Fruit fly (Drosophila melanogaster): ENCODE data around the gene Rh7.

Rh7 gene

DNA sequence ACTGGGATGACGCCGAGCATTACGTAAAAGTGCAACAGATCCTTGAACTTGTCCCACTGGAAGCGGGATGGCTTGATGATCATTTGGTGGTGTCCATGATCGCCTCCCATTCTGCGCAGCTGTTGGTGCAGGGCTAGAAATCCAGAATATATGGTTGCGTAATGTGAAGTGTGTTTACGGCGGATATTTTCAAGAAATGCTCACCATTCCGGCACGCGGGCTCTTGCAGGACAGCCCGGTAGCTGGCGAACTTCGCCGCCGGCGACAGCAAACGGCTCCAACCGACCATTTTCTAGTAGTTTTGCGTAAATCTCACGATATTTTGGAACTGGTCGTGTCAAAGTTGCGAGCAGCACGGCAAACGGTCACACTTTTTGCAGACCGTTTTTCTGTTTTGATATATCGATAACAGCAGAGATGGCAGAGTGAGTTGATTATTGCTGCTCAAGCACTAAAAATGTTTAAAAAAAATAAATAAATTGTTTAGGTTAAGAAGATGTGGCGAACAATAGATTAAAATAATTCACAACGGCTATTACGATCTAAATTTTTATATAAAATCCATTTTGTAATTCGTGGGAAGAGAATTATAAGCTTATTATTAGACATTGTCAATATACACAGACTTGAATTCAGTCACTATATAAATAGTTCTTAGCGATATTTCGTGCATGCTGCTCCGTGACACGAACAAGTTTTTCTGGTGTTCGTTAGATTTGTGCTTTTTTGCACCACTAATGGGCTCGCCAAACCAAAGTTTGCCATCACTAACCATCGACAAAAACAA, 37.0 kb downstream of the Rh7 start, which contains the start of the genes ND-SGDH and RhoGAP68F (continued):
- TF ChIP-seq sug (tag; optimal IDR thresholded peaks at IDR 0.05): peak; percentile 82
- TF ChIP-seq CG4360 (GFP tag; IDR thresholded peaks at IDR 0.05): no peak
- TF ChIP-seq CG3065 (GFP tag; optimal IDR thresholded peaks at IDR 0.05): peak; percentile 52
- no peak for TF ChIP-seq salm (tag; optimal IDR thresholded peaks at IDR 0.05)
- TF ChIP-seq H2.0 (GFP tag; IDR thresholded peaks at IDR 0.05): peak; percentile 46; the same call in 1 of the 2 replicates
- peak; percentile 42; the same call in 1 of the 2 replicates for TF ChIP-seq toy (GFP tag; IDR thresholded peaks at IDR 0.05)
- peak; percentile 84 for TF ChIP-seq amos (GFP tag; IDR thresholded peaks at IDR 0.05; ENCODE audit: partially characterized antibody)
- peak; percentile 54; the same call in 1 of the 2 replicates for TF ChIP-seq rib (GFP tag; IDR thresholded peaks at IDR 0.05)
- peak; percentile 99 for TF ChIP-seq Dll (GFP tag; IDR thresholded peaks at IDR 0.05; ENCODE audit: partially characterized antibody)
- TF ChIP-seq wek (GFP tag; optimal IDR thresholded peaks at IDR 0.05): no peak
- TF ChIP-seq Nf-YA (GFP tag; IDR thresholded peaks at IDR 0.05): no peak
- peak; percentile 58 for TF ChIP-seq slp2 (GFP tag; optimal IDR thresholded peaks at IDR 0.05)
- TF ChIP-seq gcm (GFP tag; optimal IDR thresholded peaks at IDR 0.05): peak; percentile 40
- TF ChIP-seq CG13624 (GFP tag; optimal IDR thresholded peaks at IDR 0.05): peak; percentile 69
- TF ChIP-seq vnd (GFP tag; IDR thresholded peaks at IDR 0.05; ENCODE audit: partially characterized antibody): peak; percentile 99
- TF ChIP-seq CG30431 (GFP tag; optimal IDR thresholded peaks at IDR 0.05): peak; percentile 49
- peak; percentile 89 for TF ChIP-seq nmo (GFP tag; optimal IDR thresholded peaks at IDR 0.05)
- TF ChIP-seq CG14014 (GFP tag; IDR thresholded peaks at IDR 0.05): peak; percentile 61; the same call in 1 of the 2 replicates
- peak; percentile 43 for TF ChIP-seq Ada2b (GFP tag; IDR thresholded peaks at IDR 0.05)
- TF ChIP-seq CG18476 (GFP tag; optimal IDR thresholded peaks at IDR 0.05): peak; percentile 67
- TF ChIP-seq bbx (GFP tag; IDR thresholded peaks at IDR 0.05; ENCODE audit: partially characterized antibody): peak; percentile 89
- peak; percentile 24 for TF ChIP-seq CG18011 (GFP tag; optimal IDR thresholded peaks at IDR 0.05)
- TF ChIP-seq pnt (GFP tag; optimal IDR thresholded peaks at IDR 0.05): peak; percentile 51
- TF ChIP-seq ac (GFP tag; optimal IDR thresholded peaks at IDR 0.05): no peak
- peak; percentile 79 for TF ChIP-seq CG9727 (GFP tag; optimal IDR thresholded peaks at IDR 0.05)
- peak; percentile 93 for TF ChIP-seq CG34224 (GFP tag; IDR thresholded peaks at IDR 0.05; ENCODE audit: partially characterized antibody)
- no peak for TF ChIP-seq nom (GFP tag; optimal IDR thresholded peaks at IDR 0.05)
- TF ChIP-seq Kr (GFP tag; optimal IDR thresholded peaks at IDR 0.05): no peak
- TF ChIP-seq CG6813 (GFP tag; optimal IDR thresholded peaks at IDR 0.05): no peak
- TF ChIP-seq sc (optimal IDR thresholded peaks at IDR 0.05): no peak
- peak; percentile 47 for TF ChIP-seq sc (GFP tag; optimal IDR thresholded peaks at IDR 0.05)
- no peak for TF ChIP-seq ro (GFP tag; IDR thresholded peaks at IDR 0.05)
- TF ChIP-seq Mad (GFP tag; optimal IDR thresholded peaks at IDR 0.05): peak; percentile 61
- TF ChIP-seq CG9932 (GFP tag; IDR thresholded peaks at IDR 0.05): peak; percentile 91
- TF ChIP-seq CG17568 (GFP tag; optimal IDR thresholded peaks at IDR 0.05): no peak
- peak; percentile 72 for TF ChIP-seq Sox100B (GFP tag; optimal IDR thresholded peaks at IDR 0.05)
- TF ChIP-seq phol (tag; optimal IDR thresholded peaks at IDR 0.05): peak; percentile 83
- TF ChIP-seq nerfin-2 (GFP tag; IDR thresholded peaks at IDR 0.05; ENCODE audit: partially characterized antibody): peak; percentile 76
- TF ChIP-seq CG4424 (GFP tag; optimal IDR thresholded peaks at IDR 0.05): peak; percentile 73
- TF ChIP-seq ab (GFP tag; optimal IDR thresholded peaks at IDR 0.05): no peak
- TF ChIP-seq CG8388 (GFP tag; optimal IDR thresholded peaks at IDR 0.05): peak; percentile 60
- TF ChIP-seq CG18599 (GFP tag; optimal IDR thresholded peaks at IDR 0.05): peak; percentile 76
- TF ChIP-seq CG3995 (GFP tag; optimal IDR thresholded peaks at IDR 0.05): peak; percentile 91
- TF ChIP-seq Hmr (GFP tag; optimal IDR thresholded peaks at IDR 0.05): peak; percentile 80
- TF ChIP-seq row (GFP tag; IDR thresholded peaks at IDR 0.05): peak; percentile 94
- TF ChIP-seq CG12071 (GFP tag; optimal IDR thresholded peaks at IDR 0.05): no peak
- no peak for TF ChIP-seq dimm (GFP tag; IDR thresholded peaks at IDR 0.05)
- TF ChIP-seq CG2202 (tag; optimal IDR thresholded peaks at IDR 0.05): peak; percentile 21

All from whole organism, embryonic.